Fruit fly (Drosophila melanogaster) whole organism, adult: Measurements from ENCODE around the gene CG4613.

ENCODE experiments used
- CG11617 ChIP-seq: fragments of 200-800 bp; sonication (Bioruptor generic); optimal IDR thresholded peaks from 2 replicates; lab custom pipeline; 2017; ENCODE audit warnings: mild to moderate bottlenecking, missing biosample characterization, missing genetic modification reagents, missing genetic modification characterization
- CG14711 ChIP-seq: fragments of 200-800 bp; sonication (Bioruptor generic); optimal IDR thresholded peaks from 2 replicates; lab custom pipeline; 2018; ENCODE audit warnings: missing biosample characterization, mild to moderate bottlenecking, missing genetic modification characterization, moderate library complexity
- CG1620 ChIP-seq: fragments of 200-800 bp; sonication (Bioruptor generic); optimal IDR thresholded peaks from 2 replicates; lab custom pipeline; 2016; ENCODE audit warnings: missing biosample characterization, missing genetic modification characterization
- CG7045 ChIP-seq: fragments of 200-800 bp; sonication (Bioruptor generic); optimal IDR thresholded peaks from 2 replicates; lab custom pipeline; 2017; ENCODE audit warnings: missing biosample characterization, mild to moderate bottlenecking, missing genetic modification characterization
- Clk ChIP-seq: fragments of 200-800 bp; sonication (Bioruptor generic); optimal IDR thresholded peaks from 2 replicates; lab custom pipeline; 2017; ENCODE audit warnings: missing biosample characterization, missing genetic modification characterization
- Crg-1 ChIP-seq: fragments of 200-800 bp; sonication (Bioruptor generic); optimal IDR thresholded peaks from 2 replicates; lab custom pipeline; 2016; ENCODE audit warnings: missing biosample characterization, missing genetic modification characterization
- cic ChIP-seq: fragments of 200-800 bp; sonication (Bioruptor generic); optimal IDR thresholded peaks from 2 replicates; lab custom pipeline; 2017; ENCODE audit warnings: missing biosample characterization, mild to moderate bottlenecking, missing genetic modification characterization, moderate library complexity
- cnc ChIP-seq, 2 experiments: fragments of >200 bp; optimal IDR thresholded peaks; 2 replicates each; lab custom pipeline; 2017

- TF ChIP-seq CG7045 (GFP tag; lab: Kevin White, UChicago) (no peak), cnc (optimal IDR thresholded peaks at IDR 0.05; lab: Kevin White, UChicago) (no peak), CG1620 (no peak), CG14711 (tag; lab: Kevin White, UChicago) (no peak), cic (GFP tag; lab: Kevin White, UChicago) (no peak), Crg-1 (GFP tag; lab: Kevin White, UChicago) (no peak), Clk (GFP tag; lab: Kevin White, UChicago) (no peak), CG11617 (GFP tag; lab: Kevin White, UChicago) (no peak)
Observed at dm6 chr3L:14481397-14481796, 40.1 kb downstream of the CG4613 start.
